Fruit fly (Drosophila melanogaster) whole organism, embryonic: ENCODE results near the gene ClC-a.
A peak's percentile ranks its signal among the peaks of the same experiment; 100 is the strongest.

Source experiments
- ATbp ChIP-seq: fragments of 200-800 bp; sonication (Bioruptor generic); optimal IDR thresholded peaks from 2 replicates; lab custom pipeline; 2017; ENCODE audit warnings: missing biosample characterization, mild to moderate bottlenecking, missing genetic modification characterization, missing genetic modification reagents
- Aef1 ChIP-seq: fragments of 200-800 bp; sonication (Bioruptor generic); IDR thresholded peaks from 3 replicates; pipeline ENCODE4 v1.3.6; 2022; ENCODE audit warnings: missing biosample characterization, missing genetic modification characterization
- Bgb ChIP-seq: fragments of 200-800 bp; sonication (Bioruptor generic); IDR thresholded peaks from 2 replicates; pipeline ENCODE4 v1.3.6; 2022; ENCODE audit warnings: missing biosample characterization, missing genetic modification characterization; ENCODE audit not compliant: partially characterized antibody
- CG11504 ChIP-seq: fragments of 200-800 bp; sonication (Bioruptor generic); optimal IDR thresholded peaks from 3 replicates; lab custom pipeline; 2019; ENCODE audit warnings: missing biosample characterization, mild to moderate bottlenecking, missing genetic modification characterization, moderate library complexity
- CG13287 ChIP-seq: fragments of 200-800 bp; sonication (Bioruptor generic); IDR thresholded peaks from 2 replicates; pipeline ENCODE4 v1.3.6; 2022; ENCODE audit warnings: missing biosample characterization, missing genetic modification characterization; ENCODE audit not compliant: partially characterized antibody
- CG14014 ChIP-seq: fragments of 200-800 bp; sonication (Bioruptor generic); IDR thresholded peaks from 2 replicates; pipeline ENCODE4 v1.3.6; 2022; ENCODE audit warnings: missing biosample characterization, missing genetic modification characterization
- CG17359 ChIP-seq: fragments of 200-800 bp; sonication (Bioruptor generic); optimal IDR thresholded peaks from 3 replicates; lab custom pipeline; 2018; ENCODE audit warnings: missing biosample characterization, mild to moderate bottlenecking, missing genetic modification characterization, moderate library complexity
- CG1832 ChIP-seq: fragments of 200-800 bp; sonication (Bioruptor generic); optimal IDR thresholded peaks from 2 replicates; lab custom pipeline; 2017; ENCODE audit warnings: missing biosample characterization, mild to moderate bottlenecking, missing genetic modification characterization, inconsistent platforms
- CG2116 ChIP-seq: fragments of 200-800 bp; sonication (Bioruptor generic); optimal IDR thresholded peaks from 3 replicates; lab custom pipeline; 2018; ENCODE audit warnings: missing biosample characterization, mild to moderate bottlenecking, missing genetic modification characterization
- CG33213 ChIP-seq: fragments of 200-800 bp; sonication (Bioruptor generic); optimal IDR thresholded peaks from 3 replicates; lab custom pipeline; 2016; ENCODE audit warnings: missing biosample characterization, missing genetic modification characterization
- CG34376 ChIP-seq: fragments of 200-800 bp; sonication (Bioruptor generic); optimal IDR thresholded peaks from 2 replicates; lab custom pipeline; 2018; ENCODE audit warnings: missing biosample characterization, mild to moderate bottlenecking, missing genetic modification characterization
- CG3995 ChIP-seq: fragments of 200-800 bp; sonication (Bioruptor generic); optimal IDR thresholded peaks from 3 replicates; lab custom pipeline; 2016; ENCODE audit warnings: missing biosample characterization, missing genetic modification characterization
- CG4328 ChIP-seq: fragments of 200-800 bp; sonication (Bioruptor generic); optimal IDR thresholded peaks from 3 replicates; lab custom pipeline; 2017; ENCODE audit warnings: missing biosample characterization, missing genetic modification reagents, missing genetic modification characterization
- CG9932 ChIP-seq: fragments of 200-800 bp; sonication (Bioruptor generic); IDR thresholded peaks from 2 replicates; pipeline ENCODE4 v1.3.6; 2022; ENCODE audit warnings: missing biosample characterization, missing genetic modification characterization
- Dfd ChIP-seq, 2 experiments: fragments of >200 bp; optimal IDR thresholded peaks; 2 replicates each; lab custom pipeline; 2017; ENCODE audit warnings: missing biosample characterization in 2 of 2, missing genetic modification characterization in 2 of 2
- Dll ChIP-seq: fragments of 200-800 bp; sonication (Bioruptor generic); IDR thresholded peaks from 4 replicates; pipeline ENCODE4 v1.3.6; 2022; ENCODE audit warnings: missing biosample characterization, missing genetic modification characterization; ENCODE audit not compliant: partially characterized antibody
- Gug ChIP-seq: fragments of 200-800 bp; sonication (Bioruptor generic); IDR thresholded peaks from 4 replicates; pipeline ENCODE4 v1.3.6; 2022; ENCODE audit warnings: missing biosample characterization, missing genetic modification characterization
- H15 ChIP-seq: fragments of 200-800 bp; sonication (Bioruptor generic); IDR thresholded peaks from 3 replicates; pipeline ENCODE4 v1.3.6; 2022; ENCODE audit warnings: missing biosample characterization, missing genetic modification characterization
- Hr39 ChIP-seq: fragments of >200 bp; optimal IDR thresholded peaks from 2 replicates; lab custom pipeline; 2017
- Lpt ChIP-seq: fragments of >200 bp; optimal IDR thresholded peaks from 2 replicates; lab custom pipeline; 2018; ENCODE audit warnings: missing biosample characterization, missing genetic modification characterization
- MTF-1 ChIP-seq: fragments of 200-800 bp; sonication (Bioruptor generic); optimal IDR thresholded peaks from 2 replicates; lab custom pipeline; 2018; ENCODE audit warnings: missing biosample characterization, mild to moderate bottlenecking, missing genetic modification characterization, borderline replicate concordance
- Mrtf ChIP-seq: fragments of 200-800 bp; sonication (Bioruptor generic); IDR thresholded peaks from 3 replicates; pipeline ENCODE4 v1.3.6; 2022; ENCODE audit warnings: missing biosample characterization, missing genetic modification characterization
- NC2α ChIP-seq: fragments of 200-800 bp; sonication (Bioruptor generic); optimal IDR thresholded peaks from 2 replicates; lab custom pipeline; 2016; ENCODE audit warnings: missing biosample characterization, missing genetic modification characterization
- NFAT ChIP-seq: fragments of 200-800 bp; sonication (Bioruptor generic); IDR thresholded peaks from 2 replicates; pipeline ENCODE4 v1.3.6; 2022; ENCODE audit warnings: missing biosample characterization, missing genetic modification characterization
- Oli ChIP-seq: fragments of 200-800 bp; sonication (Bioruptor generic); optimal IDR thresholded peaks from 2 replicates; lab custom pipeline; 2018; ENCODE audit warnings: missing biosample characterization, mild to moderate bottlenecking, missing genetic modification characterization, moderate library complexity
- Side ChIP-seq: fragments of 200-800 bp; sonication (Bioruptor generic); optimal IDR thresholded peaks from 2 replicates; lab custom pipeline; 2016; ENCODE audit warnings: missing biosample characterization, missing genetic modification characterization
- Ssrp ChIP-seq: fragments of 200-800 bp; sonication (Bioruptor generic); optimal IDR thresholded peaks from 2 replicates; lab custom pipeline; 2018; ENCODE audit warnings: missing biosample characterization, mild to moderate bottlenecking, missing genetic modification characterization, moderate library complexity
- abd-A ChIP-seq: fragments of 200-800 bp; sonication (Bioruptor generic); optimal IDR thresholded peaks from 3 replicates; lab custom pipeline; 2019; ENCODE audit warnings: missing biosample characterization, mild to moderate bottlenecking, missing genetic modification characterization, moderate library complexity
- ac ChIP-seq: fragments of 200-800 bp; sonication (Bioruptor generic); optimal IDR thresholded peaks from 3 replicates; lab custom pipeline; 2017; ENCODE audit warnings: missing biosample characterization, mild to moderate bottlenecking, missing genetic modification characterization
- al ChIP-seq: fragments of 200-800 bp; sonication (Bioruptor generic); IDR thresholded peaks from 2 replicates; pipeline ENCODE4 v1.3.6; 2022; ENCODE audit warnings: missing biosample characterization, missing genetic modification characterization
- bab2 ChIP-seq: fragments of 200-800 bp; sonication (Bioruptor generic); optimal IDR thresholded peaks from 2 replicates; lab custom pipeline; 2016; ENCODE audit warnings: missing biosample characterization, missing genetic modification characterization
- btn ChIP-seq: fragments of 200-800 bp; sonication (Bioruptor generic); optimal IDR thresholded peaks from 2 replicates; lab custom pipeline; 2016; ENCODE audit warnings: missing biosample characterization, missing genetic modification characterization
- cas ChIP-seq: fragments of 200-800 bp; sonication (Bioruptor generic); IDR thresholded peaks from 2 replicates; pipeline ENCODE4 v1.3.6; 2022; ENCODE audit warnings: missing biosample characterization, missing genetic modification characterization
- corto ChIP-seq: fragments of 200-800 bp; sonication (Bioruptor generic); optimal IDR thresholded peaks from 2 replicates; lab custom pipeline; 2016; ENCODE audit warnings: missing biosample characterization, mild to moderate bottlenecking, missing genetic modification characterization, moderate library complexity
- gcm2 ChIP-seq: fragments of 200-800 bp; sonication (Bioruptor generic); optimal IDR thresholded peaks from 2 replicates; lab custom pipeline; 2016; ENCODE audit warnings: missing biosample characterization, missing genetic modification characterization
- gro ChIP-seq: fragments of 200-800 bp; sonication (Bioruptor generic); optimal IDR thresholded peaks from 2 replicates; lab custom pipeline; 2016; ENCODE audit warnings: missing biosample characterization, missing genetic modification characterization
- kni ChIP-seq: fragments of 200-800 bp; sonication (Bioruptor generic); optimal IDR thresholded peaks from 3 replicates; lab custom pipeline; 2017; ENCODE audit warnings: mild to moderate bottlenecking, missing biosample characterization, missing genetic modification reagents, missing genetic modification characterization
- lab ChIP-seq: fragments of 200-800 bp; sonication (Bioruptor generic); optimal IDR thresholded peaks from 3 replicates; lab custom pipeline; 2017; ENCODE audit warnings: missing biosample characterization, missing genetic modification characterization, mild to moderate bottlenecking, moderate library complexity, missing genetic modification reagents
- mld ChIP-seq: fragments of 200-800 bp; sonication (Bioruptor generic); IDR thresholded peaks from 3 replicates; pipeline ENCODE4 v1.3.6; 2022; ENCODE audit warnings: missing biosample characterization, missing genetic modification characterization; ENCODE audit not compliant: partially characterized antibody
- nerfin-1 ChIP-seq: fragments of 200-800 bp; sonication (Bioruptor generic); optimal IDR thresholded peaks from 3 replicates; lab custom pipeline; 2019; ENCODE audit warnings: missing biosample characterization, mild to moderate bottlenecking, missing genetic modification characterization, moderate library complexity
- onecut ChIP-seq: fragments of 200-800 bp; sonication (Bioruptor generic); IDR thresholded peaks from 2 replicates; pipeline ENCODE4 v1.3.6; 2022; ENCODE audit warnings: missing biosample characterization, missing genetic modification characterization
- p53 ChIP-seq: fragments of 200-800 bp; sonication (Bioruptor generic); optimal IDR thresholded peaks from 2 replicates; lab custom pipeline; 2016; ENCODE audit warnings: missing biosample characterization, missing genetic modification characterization
- pnt ChIP-seq: fragments of 200-800 bp; sonication (Bioruptor generic); optimal IDR thresholded peaks from 3 replicates; lab custom pipeline; 2016; ENCODE audit warnings: missing biosample characterization, missing genetic modification characterization
- pzg ChIP-seq: fragments of 200-800 bp; sonication (Bioruptor generic); optimal IDR thresholded peaks from 3 replicates; lab custom pipeline; 2018; ENCODE audit warnings: missing biosample characterization, mild to moderate bottlenecking, missing genetic modification characterization, moderate library complexity
- run ChIP-seq: fragments of 200-800 bp; sonication (Bioruptor generic); optimal IDR thresholded peaks from 3 replicates; lab custom pipeline; 2018; ENCODE audit warnings: missing biosample characterization, mild to moderate bottlenecking, missing genetic modification characterization
- slbo ChIP-seq: fragments of 200-800 bp; sonication (Bioruptor generic); IDR thresholded peaks from 2 replicates; pipeline ENCODE4 v1.3.6; 2022; ENCODE audit warnings: missing biosample characterization, missing genetic modification characterization
- slou ChIP-seq: fragments of 200-800 bp; sonication (Bioruptor generic); optimal IDR thresholded peaks from 3 replicates; lab custom pipeline; 2016; ENCODE audit warnings: missing biosample characterization, missing genetic modification characterization
- stwl ChIP-seq: fragments of 200-800 bp; sonication (Bioruptor generic); optimal IDR thresholded peaks from 3 replicates; lab custom pipeline; 2018; ENCODE audit warnings: missing biosample characterization, mild to moderate bottlenecking, missing genetic modification characterization, moderate library complexity
- tio ChIP-seq: fragments of 200-800 bp; sonication (Bioruptor generic); optimal IDR thresholded peaks from 2 replicates; lab custom pipeline; 2017; ENCODE audit warnings: missing biosample characterization, missing genetic modification characterization, inconsistent platforms
- wek ChIP-seq: fragments of 200-800 bp; sonication (Bioruptor generic); optimal IDR thresholded peaks from 3 replicates; lab custom pipeline; 2018; ENCODE audit warnings: missing biosample characterization, mild to moderate bottlenecking, missing genetic modification characterization, moderate library complexity

Gene ClC-a

dm6 chr3R:11760669-11761387 is 52.2 kb downstream of the ClC-a start (continued):
- no peak for TF ChIP-seq mld (GFP tag; lab: Robert Waterston, UW)
- TF ChIP-seq Hr39 (lab: Kevin White, UChicago) = no peak
- peak; percentile 62 for TF ChIP-seq pzg
- peak; percentile 100 for TF ChIP-seq btn (GFP tag; lab: Kevin White, UChicago)
- TF ChIP-seq Aef1 (GFP tag; lab: Robert Waterston, UW) = no peak
- TF ChIP-seq Mrtf (GFP tag; lab: Robert Waterston, UW) = no peak
- TF ChIP-seq CG11504 = peak; percentile 99
- TF ChIP-seq slbo (GFP tag; lab: Robert Waterston, UW) = no peak
- peak; percentile 100 for TF ChIP-seq p53 (GFP tag; lab: Kevin White, UChicago)
- TF ChIP-seq nerfin-1 (tag; lab: Kevin White, UChicago) = peak; percentile 99
- peak; percentile 100 for TF ChIP-seq CG33213
- peak; percentile 100 for TF ChIP-seq CG17359
- peak; percentile 100 for TF ChIP-seq bab2 (GFP tag; lab: Kevin White, UChicago)
- TF ChIP-seq CG2116 (GFP tag; lab: Kevin White, UChicago) = peak; percentile 93
- no peak for TF ChIP-seq Dll (GFP tag; lab: Robert Waterston, UW)
- TF ChIP-seq CG14014 (GFP tag; lab: Robert Waterston, UW) = no peak
- peak; percentile 99 for TF ChIP-seq onecut (GFP tag; lab: Robert Waterston, UW)
- TF ChIP-seq H15 (GFP tag; lab: Robert Waterston, UW) = no peak
- peak; percentile 99 for TF ChIP-seq ac (GFP tag; lab: Kevin White, UChicago)
- TF ChIP-seq Lpt (GFP tag; lab: Kevin White, UChicago) = no peak
- peak; percentile 71 for TF ChIP-seq CG1832
- peak; percentile 100 for TF ChIP-seq Oli (tag; lab: Kevin White, UChicago)
- peak; percentile 100 for TF ChIP-seq CG34376
- peak; percentile 100 for TF ChIP-seq Side (GFP tag; lab: Kevin White, UChicago)
- TF ChIP-seq NC2α = peak; percentile 100
- peak; percentile 91 for TF ChIP-seq stwl (tag; lab: Kevin White, UChicago)
- no peak for TF ChIP-seq al (GFP tag; lab: Robert Waterston, UW)
- peak; percentile 99 for TF ChIP-seq kni (GFP tag; lab: Kevin White, UChicago)
- TF ChIP-seq NFAT (GFP tag; lab: Robert Waterston, UW) = no peak
- TF ChIP-seq Bgb (GFP tag; lab: Robert Waterston, UW) = no peak
- TF ChIP-seq gcm2 = peak; percentile 100
- peak; percentile 100 for TF ChIP-seq CG4328 (GFP tag; lab: Kevin White, UChicago)
- TF ChIP-seq run (tag; lab: Kevin White, UChicago) = peak; percentile 99
- peak; percentile 100 for TF ChIP-seq Ssrp (tag; lab: Kevin White, UChicago)
- TF ChIP-seq slou (GFP tag; lab: Kevin White, UChicago) = peak; percentile 99
- TF ChIP-seq cas = no peak
- TF ChIP-seq CG3995 (GFP tag; lab: Kevin White, UChicago) = peak; percentile 90
- TF ChIP-seq MTF-1 (GFP tag; lab: Kevin White, UChicago) = peak; percentile 99
- TF ChIP-seq pnt (GFP tag; lab: Kevin White, UChicago) = peak; percentile 100
- peak; percentile 100 for TF ChIP-seq tio (GFP tag; lab: Kevin White, UChicago)
- peak; percentile 100 for TF ChIP-seq ATbp (GFP tag; lab: Kevin White, UChicago)
- TF ChIP-seq corto (GFP tag; lab: Kevin White, UChicago) = peak; percentile 100
- TF ChIP-seq lab = peak; percentile 100
- TF ChIP-seq Dfd (GFP tag; optimal IDR thresholded peaks at IDR 0.05; lab: Kevin White, UChicago) = peak in 1 of 2 experiments; percentile 29
- TF ChIP-seq wek (GFP tag; lab: Kevin White, UChicago) = peak; percentile 98
- no peak for TF ChIP-seq CG13287 (GFP tag; lab: Robert Waterston, UW)
- TF ChIP-seq gro (GFP tag; lab: Kevin White, UChicago) = peak; percentile 100
- peak; percentile 100 for TF ChIP-seq Gug (GFP tag; lab: Robert Waterston, UW)
- TF ChIP-seq CG9932 (GFP tag; lab: Robert Waterston, UW) = no peak
- peak; percentile 100 for TF ChIP-seq abd-A (tag; lab: Kevin White, UChicago)
